Fruit fly (Drosophila melanogaster) whole organism, embryonic: ENCODE measurements around the gene Obp19c.
A peak's percentile ranks its signal among the peaks of the same experiment; 100 is the strongest.

Experiments
- Adf1 ChIP-seq: fragments of 200-800 bp; sonication (Bioruptor generic); IDR thresholded peaks from 2 replicates; pipeline ENCODE4 v1.3.6; 2022; ENCODE audit warnings: missing biosample characterization, missing genetic modification characterization
- Bteb2 ChIP-seq: fragments of 200-800 bp; sonication (Bioruptor generic); optimal IDR thresholded peaks from 2 replicates; lab custom pipeline; 2016; ENCODE audit warnings: missing biosample characterization, missing genetic modification characterization
- CG10274 ChIP-seq: fragments of 200-800 bp; sonication (Bioruptor generic); optimal IDR thresholded peaks from 3 replicates; lab custom pipeline; 2017; ENCODE audit warnings: missing biosample characterization, mild to moderate bottlenecking, missing genetic modification characterization
- CG11456 ChIP-seq: fragments of 200-800 bp; sonication (Bioruptor generic); IDR thresholded peaks from 3 replicates; pipeline ENCODE4 v1.3.6; 2022; ENCODE audit warnings: missing biosample characterization, missing genetic modification characterization
- CG11560 ChIP-seq: fragments of 200-800 bp; sonication (Bioruptor generic); IDR thresholded peaks from 3 replicates; pipeline ENCODE4 v1.3.6; 2022; ENCODE audit warnings: missing biosample characterization, missing genetic modification characterization
- CG11696 ChIP-seq: fragments of 200-800 bp; sonication (Bioruptor generic); IDR thresholded peaks from 2 replicates; pipeline ENCODE4 v1.3.6; 2022; ENCODE audit warnings: missing biosample characterization, missing genetic modification characterization
- CG15269 ChIP-seq: fragments of 200-800 bp; sonication (Bioruptor generic); optimal IDR thresholded peaks from 2 replicates; lab custom pipeline; 2018; ENCODE audit warnings: missing biosample characterization, mild to moderate bottlenecking, missing genetic modification characterization, moderate library complexity
- CG15696 ChIP-seq: fragments of 200-800 bp; sonication (Bioruptor generic); optimal IDR thresholded peaks from 2 replicates; lab custom pipeline; 2019; ENCODE audit warnings: missing biosample characterization, mild to moderate bottlenecking, missing genetic modification characterization, moderate library complexity
- CG1603 ChIP-seq: fragments of 200-800 bp; sonication (Bioruptor generic); optimal IDR thresholded peaks from 2 replicates; lab custom pipeline; 2019; ENCODE audit warnings: missing biosample characterization, mild to moderate bottlenecking, missing genetic modification characterization, moderate library complexity
- CG17328 ChIP-seq: fragments of 200-800 bp; sonication (Bioruptor generic); IDR thresholded peaks from 2 replicates; pipeline ENCODE4 v1.3.6; 2022; ENCODE audit warnings: missing biosample characterization, missing genetic modification characterization
- CG17361 ChIP-seq: fragments of 200-800 bp; sonication (Bioruptor generic); IDR thresholded peaks from 3 replicates; pipeline ENCODE4 v1.3.6; 2022; ENCODE audit warnings: missing biosample characterization, missing genetic modification characterization
- CG18011 ChIP-seq: fragments of 200-800 bp; sonication (Bioruptor generic); optimal IDR thresholded peaks from 2 replicates; lab custom pipeline; 2017; ENCODE audit warnings: missing biosample characterization, missing genetic modification characterization, mild to moderate bottlenecking, moderate library complexity, missing genotype
- CG18619 ChIP-seq: fragments of 200-800 bp; sonication (Bioruptor generic); optimal IDR thresholded peaks from 3 replicates; lab custom pipeline; 2017; ENCODE audit warnings: missing biosample characterization, mild to moderate bottlenecking, missing genetic modification characterization
- CG2889 ChIP-seq: fragments of 200-800 bp; sonication (Bioruptor generic); IDR thresholded peaks from 3 replicates; pipeline ENCODE4 v1.3.6; 2022; ENCODE audit warnings: missing biosample characterization, missing genetic modification characterization
- CG30020 ChIP-seq: fragments of 200-800 bp; optimal IDR thresholded peaks from 2 replicates; lab custom pipeline; 2019; ENCODE audit warnings: missing biosample characterization, mild to moderate bottlenecking, missing genetic modification characterization, moderate library complexity
- CG6175 ChIP-seq: fragments of 200-800 bp; sonication (Bioruptor generic); IDR thresholded peaks from 3 replicates; pipeline ENCODE4 v1.3.6; 2022; ENCODE audit warnings: missing biosample characterization, missing genetic modification characterization
- CG7556 ChIP-seq: fragments of 200-800 bp; sonication (Bioruptor generic); optimal IDR thresholded peaks from 2 replicates; lab custom pipeline; 2017; ENCODE audit warnings: missing biosample characterization, mild to moderate bottlenecking, missing genetic modification characterization
- CG8359 ChIP-seq: fragments of 200-800 bp; sonication (Bioruptor generic); optimal IDR thresholded peaks from 2 replicates; lab custom pipeline; 2017; ENCODE audit warnings: missing biosample characterization, mild to moderate bottlenecking, missing genetic modification characterization, borderline replicate concordance
- CG8388 ChIP-seq: fragments of 200-800 bp; sonication (Bioruptor generic); optimal IDR thresholded peaks from 2 replicates; lab custom pipeline; 2019; ENCODE audit warnings: missing biosample characterization, mild to moderate bottlenecking, missing genetic modification characterization, moderate library complexity
- CG9727 ChIP-seq: fragments of 200-800 bp; sonication (Bioruptor generic); optimal IDR thresholded peaks from 3 replicates; lab custom pipeline; 2017; ENCODE audit warnings: missing biosample characterization, mild to moderate bottlenecking, missing genetic modification characterization
- Dbx ChIP-seq: fragments of 200-800 bp; sonication (Bioruptor generic); IDR thresholded peaks from 3 replicates; pipeline ENCODE4 v1.3.6; 2022; ENCODE audit warnings: missing biosample characterization, missing genetic modification characterization
- HLH54F ChIP-seq: fragments of 200-800 bp; sonication (Bioruptor generic); optimal IDR thresholded peaks from 3 replicates; lab custom pipeline; 2016; ENCODE audit warnings: missing biosample characterization, missing genetic modification characterization
- HmgD ChIP-seq: fragments of 200-800 bp; sonication (Bioruptor generic); optimal IDR thresholded peaks from 3 replicates; lab custom pipeline; 2016; ENCODE audit warnings: missing biosample characterization, missing genetic modification characterization
- HmgZ ChIP-seq: fragments of 200-800 bp; sonication (Bioruptor generic); optimal IDR thresholded peaks from 2 replicates; lab custom pipeline; 2018; ENCODE audit warnings: missing biosample characterization, mild to moderate bottlenecking, missing genetic modification characterization
- MESR4 ChIP-seq: fragments of 200-800 bp; sonication (Bioruptor generic); optimal IDR thresholded peaks from 2 replicates; lab custom pipeline; 2018; ENCODE audit warnings: missing biosample characterization, mild to moderate bottlenecking, missing genetic modification characterization, moderate library complexity
- Myb ChIP-seq: fragments of 200-800 bp; sonication (Bioruptor generic); optimal IDR thresholded peaks from 2 replicates; lab custom pipeline; 2016; ENCODE audit warnings: missing biosample characterization, missing genetic modification characterization
- NC2α ChIP-seq: fragments of 200-800 bp; sonication (Bioruptor generic); optimal IDR thresholded peaks from 2 replicates; lab custom pipeline; 2016; ENCODE audit warnings: missing biosample characterization, missing genetic modification characterization
- Oaz ChIP-seq: fragments of 200-800 bp; sonication (Bioruptor generic); IDR thresholded peaks from 2 replicates; pipeline ENCODE4 v1.3.6; 2022; ENCODE audit warnings: missing biosample characterization, missing genetic modification characterization
- Sox102F ChIP-seq: fragments of 200-800 bp; sonication (Bioruptor generic); optimal IDR thresholded peaks from 2 replicates; lab custom pipeline; 2018; ENCODE audit warnings: missing biosample characterization, mild to moderate bottlenecking, missing genetic modification characterization, moderate library complexity
- Usf ChIP-seq: fragments of 200-800 bp; sonication (Bioruptor generic); optimal IDR thresholded peaks from 2 replicates; lab custom pipeline; 2017; ENCODE audit warnings: missing genotype, missing biosample characterization, missing genetic modification characterization
- amos ChIP-seq: fragments of 200-800 bp; sonication (Bioruptor generic); IDR thresholded peaks from 2 replicates; pipeline ENCODE4 v1.3.6; 2022; ENCODE audit warnings: missing biosample characterization, missing genetic modification characterization; ENCODE audit not compliant: partially characterized antibody
- aop ChIP-seq: fragments of 200-800 bp; sonication (Bioruptor generic); IDR thresholded peaks from 2 replicates; pipeline ENCODE4 v1.3.6; 2022; ENCODE audit warnings: missing biosample characterization, missing genetic modification characterization
- ara ChIP-seq: fragments of 200-800 bp; sonication (Bioruptor generic); IDR thresholded peaks from 2 replicates; pipeline ENCODE4 v1.3.6; 2022; ENCODE audit warnings: missing biosample characterization, missing genetic modification characterization
- az2 ChIP-seq: fragments of 200-800 bp; sonication (Bioruptor generic); optimal IDR thresholded peaks from 3 replicates; lab custom pipeline; 2016; ENCODE audit warnings: missing biosample characterization, missing genetic modification characterization
- bbx ChIP-seq: fragments of 200-800 bp; sonication (Bioruptor generic); IDR thresholded peaks from 2 replicates; pipeline ENCODE4 v1.3.6; 2022; ENCODE audit warnings: missing biosample characterization, missing genetic modification characterization; ENCODE audit not compliant: partially characterized antibody
- dimm ChIP-seq: fragments of 200-800 bp; sonication (Bioruptor generic); IDR thresholded peaks from 2 replicates; pipeline ENCODE4 v1.3.6; 2022; ENCODE audit warnings: missing biosample characterization, missing genetic modification characterization
- dm ChIP-seq: fragments of 200-800 bp; sonication (Bioruptor generic); optimal IDR thresholded peaks from 3 replicates; lab custom pipeline; 2016; ENCODE audit warnings: missing biosample characterization, missing genetic modification characterization
- ems ChIP-seq: fragments of 200-800 bp; sonication (Bioruptor generic); optimal IDR thresholded peaks from 3 replicates; lab custom pipeline; 2016; ENCODE audit warnings: missing biosample characterization, missing genetic modification characterization
- gro ChIP-seq: fragments of 200-800 bp; sonication (Bioruptor generic); optimal IDR thresholded peaks from 2 replicates; lab custom pipeline; 2016; ENCODE audit warnings: missing biosample characterization, missing genetic modification characterization
- ind ChIP-seq: fragments of 200-800 bp; sonication (Bioruptor generic); optimal IDR thresholded peaks from 3 replicates; lab custom pipeline; 2016; ENCODE audit warnings: missing biosample characterization, missing genetic modification characterization
- kni ChIP-seq: fragments of 200-800 bp; sonication (Bioruptor generic); optimal IDR thresholded peaks from 3 replicates; lab custom pipeline; 2017; ENCODE audit warnings: mild to moderate bottlenecking, missing biosample characterization, missing genetic modification reagents, missing genetic modification characterization
- knrl ChIP-seq: fragments of 200-800 bp; sonication (Bioruptor generic); IDR thresholded peaks from 3 replicates; pipeline ENCODE4 v1.3.6; 2022; ENCODE audit warnings: missing biosample characterization, missing genetic modification characterization; ENCODE audit not compliant: partially characterized antibody
- mirr ChIP-seq: fragments of 200-800 bp; sonication (Bioruptor generic); optimal IDR thresholded peaks from 3 replicates; lab custom pipeline; 2018; ENCODE audit warnings: missing biosample characterization, mild to moderate bottlenecking, missing genetic modification characterization
- pb ChIP-seq: fragments of 200-800 bp; sonication (Bioruptor generic); optimal IDR thresholded peaks from 3 replicates; lab custom pipeline; 2016; ENCODE audit warnings: missing biosample characterization, missing genetic modification characterization
- pita ChIP-seq: fragments of 200-800 bp; sonication (Bioruptor generic); optimal IDR thresholded peaks from 2 replicates; lab custom pipeline; 2017; ENCODE audit warnings: missing biosample characterization, mild to moderate bottlenecking, missing genetic modification characterization
- psq ChIP-seq: fragments of 200-800 bp; sonication (Bioruptor generic); optimal IDR thresholded peaks from 2 replicates; lab custom pipeline; 2017; ENCODE audit warnings: missing biosample characterization, missing genetic modification characterization
- tio ChIP-seq: fragments of 200-800 bp; sonication (Bioruptor generic); optimal IDR thresholded peaks from 2 replicates; lab custom pipeline; 2017; ENCODE audit warnings: missing biosample characterization, missing genetic modification characterization, inconsistent platforms
- trh ChIP-seq: fragments of 200-800 bp; sonication (Bioruptor generic); optimal IDR thresholded peaks from 2 replicates; lab custom pipeline; 2016; ENCODE audit warnings: missing biosample characterization, missing genetic modification characterization
- zen ChIP-seq: fragments of 200-800 bp; sonication (Bioruptor generic); optimal IDR thresholded peaks from 3 replicates; lab custom pipeline; 2018; ENCODE audit warnings: missing biosample characterization, mild to moderate bottlenecking, missing genetic modification characterization, moderate library complexity

The Obp19c gene

dm6 chrX:20429482-20430204 lies 10.9 kb upstream of the Obp19c start, which contains the start of the genes CG11710 and mal (continued):
- TF ChIP-seq kni (no peak), aop (GFP tag; lab: Robert Waterston, UW) (no peak), CG30020 (tag; lab: Kevin White, UChicago) (peak; percentile 47), CG17361 (GFP tag; lab: Robert Waterston, UW) (peak; percentile 93), CG18619 (no peak), zen (peak; percentile 42), mirr (GFP tag; lab: Kevin White, UChicago) (peak; percentile 80), CG8359 (GFP tag; lab: Kevin White, UChicago) (peak; percentile 58), bbx (peak; percentile 56; the same call in 1 of the 2 replicates), NC2α (GFP tag; lab: Kevin White, UChicago) (no peak), Adf1 (GFP tag; lab: Robert Waterston, UW) (peak; percentile 48; the same call in 1 of the 2 replicates), CG7556 (GFP tag; lab: Kevin White, UChicago) (peak; percentile 74), CG15696 (tag; lab: Kevin White, UChicago) (peak; percentile 68), CG8388 (GFP tag; lab: Kevin White, UChicago) (peak; percentile 52), Sox102F (no peak), MESR4 (peak; percentile 8), Myb (GFP tag; lab: Kevin White, UChicago) (peak; percentile 47), CG11696 (GFP tag; lab: Robert Waterston, UW) (no peak), CG11560 (peak; percentile 86; the same call in 2 of the 3 replicates), ind (GFP tag; lab: Kevin White, UChicago) (peak; percentile 91), CG15269 (tag; lab: Kevin White, UChicago) (no peak), CG1603 (tag; lab: Kevin White, UChicago) (peak; percentile 68), CG10274 (GFP tag; lab: Kevin White, UChicago) (peak; percentile 67), dm (GFP tag; lab: Kevin White, UChicago) (peak; percentile 15), Oaz (GFP tag; lab: Robert Waterston, UW) (peak; percentile 72), CG17328 (no peak), ara (GFP tag; lab: Robert Waterston, UW) (peak; percentile 37; the same call in 1 of the 2 replicates), amos (no peak; the same call in 1 of the 2 replicates), Usf (GFP tag; lab: Kevin White, UChicago) (peak; percentile 41), trh (peak; percentile 48), tio (GFP tag; lab: Kevin White, UChicago) (no peak), HLH54F (GFP tag; lab: Kevin White, UChicago) (peak; percentile 77), gro (GFP tag; lab: Kevin White, UChicago) (peak; percentile 84), knrl (no peak), CG9727 (peak; percentile 62), HmgZ (tag; lab: Kevin White, UChicago) (peak; percentile 57), CG18011 (peak; percentile 45), HmgD (GFP tag; lab: Kevin White, UChicago) (peak; percentile 12), Bteb2 (GFP tag; lab: Kevin White, UChicago) (peak; percentile 47), pb (GFP tag; lab: Kevin White, UChicago) (peak; percentile 64), pita (GFP tag; lab: Kevin White, UChicago) (no peak), az2 (peak; percentile 68), CG11456 (GFP tag; lab: Robert Waterston, UW) (peak; percentile 64; the same call in 2 of the 3 replicates), Dbx (GFP tag; lab: Robert Waterston, UW) (peak; percentile 82), CG2889 (GFP tag; lab: Robert Waterston, UW) (peak; percentile 51; the same call in 1 of the 3 replicates), CG6175 (no peak), ems (peak; percentile 72), psq (GFP tag; lab: Kevin White, UChicago) (no peak), dimm (0 out of 2 replicates have a peak, but pooled peaks have one; percentile 33)
